Worm (Caenorhabditis elegans) whole organism, L4 larva: ENCODE measurements around the gene F46H5.11.

Source experiments
- F49E8.2 ChIP-seq: sonication (generic microtip); optimal IDR thresholded peaks from 2 replicates; lab custom pipeline; 2016; ENCODE audit warnings: missing compliant biosample characterization, mild to moderate bottlenecking, missing genetic modification characterization, borderline replicate concordance
- R02D3.7 ChIP-seq: fragments of 150-350 bp; sonication (generic microtip); optimal IDR thresholded peaks from 3 replicates; lab custom pipeline; 2014; ENCODE audit warnings: missing biosample characterization, missing genetic modification characterization
- T20F7.1 ChIP-seq: fragments of 200-800 bp; sonication (Bioruptor generic); optimal IDR thresholded peaks from 2 replicates; lab custom pipeline; 2018; ENCODE audit warnings: mild to moderate bottlenecking, missing genetic modification characterization, missing compliant biosample characterization
- Y105C5A.15 ChIP-seq: fragments of 200-800 bp; sonication (Bioruptor generic); IDR thresholded peaks from 2 replicates; pipeline ENCODE4 v1.3.6; 2022; ENCODE audit warnings: missing genetic modification characterization, missing compliant biosample characterization
- Y75B8A.6 ChIP-seq: fragments of 200-800 bp; sonication (Bioruptor generic); IDR thresholded peaks from 2 replicates; pipeline ENCODE4 v1.3.6; 2022; ENCODE audit warnings: missing genetic modification reagents, missing genetic modification characterization, missing compliant biosample characterization
- aha-1 ChIP-seq: fragments of 150-350 bp; peaks from one replicate; lab custom pipeline; 2014; ENCODE audit warnings: missing biosample characterization, missing genetic modification characterization
- ceh-44 ChIP-seq: fragments of 200-800 bp; sonication (Bioruptor generic); IDR thresholded peaks from 2 replicates; pipeline ENCODE4 v1.3.6; 2022; ENCODE audit warnings: missing genetic modification reagents, missing genetic modification characterization, missing compliant biosample characterization
- ceh-62 ChIP-seq: sonication (generic microtip); optimal IDR thresholded peaks from 2 replicates; lab custom pipeline; 2017; ENCODE audit warnings: missing biosample characterization, missing genetic modification characterization
- ceh-82 ChIP-seq: sonication (generic microtip); optimal IDR thresholded peaks from 2 replicates; lab custom pipeline; 2017; ENCODE audit warnings: missing biosample characterization, missing genetic modification characterization
- ces-1 ChIP-seq: fragments of 150-350 bp; sonication (generic microtip); optimal IDR thresholded peaks from 4 replicates; lab custom pipeline; 2014; ENCODE audit warnings: missing biosample characterization, missing genetic modification reagents, missing genetic modification characterization
- cey-2 ChIP-seq: sonication (generic microtip); optimal IDR thresholded peaks from 3 replicates; lab custom pipeline; 2017; ENCODE audit warnings: missing genetic modification characterization, mild to moderate bottlenecking, missing compliant biosample characterization, antibody characterized with exemption, borderline replicate concordance; ENCODE audit not compliant: insufficient read depth
- ctbp-1 ChIP-seq: fragments of 200-800 bp; sonication (Bioruptor generic); IDR thresholded peaks from 2 replicates; pipeline ENCODE4 v1.3.6; 2022; ENCODE audit warnings: missing genetic modification reagents, missing genetic modification characterization, missing compliant biosample characterization
- daf-16 ChIP-seq, 3 experiments: sonication (generic microtip); optimal IDR thresholded peaks; 2 replicates each; lab custom pipeline; 2016 to 2017; ENCODE audit warnings: missing genetic modification characterization in 3 of 3, missing genetic modification reagents in 3 of 3, mild to moderate bottlenecking in 2 of 3, missing compliant biosample characterization in 2 of 3, missing biosample characterization in 1 of 3, moderate library complexity in 1 of 3
- daf-19 ChIP-seq: fragments of 200-800 bp; sonication (Bioruptor generic); conservative IDR thresholded peaks from 2 replicates; pipeline ENCODE4 v1.3.6; 2022; ENCODE audit warnings: missing genetic modification characterization, missing compliant biosample characterization
- daf-8 ChIP-seq: fragments of 200-800 bp; sonication (Bioruptor generic); IDR thresholded peaks from 2 replicates; pipeline ENCODE4 v1.3.6; 2022; ENCODE audit warnings: missing genetic modification characterization, missing compliant biosample characterization
- dmd-9 ChIP-seq: fragments of 200-800 bp; sonication (Bioruptor generic); IDR thresholded peaks from 2 replicates; pipeline ENCODE4 v1.3.6; 2022; ENCODE audit warnings: missing genetic modification reagents, missing genetic modification characterization, missing compliant biosample characterization
- duxl-1 ChIP-seq: sonication (generic microtip); optimal IDR thresholded peaks from 2 replicates; lab custom pipeline; 2016; ENCODE audit warnings: mild to moderate bottlenecking, missing genetic modification characterization, moderate library complexity, missing compliant biosample characterization; ENCODE audit not compliant: poor library complexity
- egl-43 ChIP-seq: fragments of 200-800 bp; sonication (Bioruptor generic); IDR thresholded peaks from 2 replicates; pipeline ENCODE4 v1.3.6; 2022; ENCODE audit warnings: missing genetic modification reagents, missing genetic modification characterization, missing compliant biosample characterization
- fkh-10 ChIP-seq: fragments of 150-350 bp; optimal IDR thresholded peaks from 2 replicates; lab custom pipeline; 2014; ENCODE audit warnings: missing biosample characterization, missing genetic modification reagents, missing genetic modification characterization
- fos-1 ChIP-seq: fragments of 150-350 bp; optimal IDR thresholded peaks from 2 replicates; lab custom pipeline; 2014; ENCODE audit warnings: missing biosample characterization, missing genetic modification characterization
- gei-8 ChIP-seq: fragments of 200-800 bp; sonication (Bioruptor generic); optimal IDR thresholded peaks from 2 replicates; lab custom pipeline; 2018; ENCODE audit warnings: mild to moderate bottlenecking, missing genetic modification characterization, missing compliant biosample characterization
- hif-1 ChIP-seq, 2 experiments: sonication (generic microtip); optimal IDR thresholded peaks; 2 replicates each; lab custom pipeline; 2016 to 2017; ENCODE audit warnings: missing compliant biosample characterization in 2 of 2, missing genetic modification characterization in 2 of 2, missing genetic modification reagents in 2 of 2, missing genotype in 2 of 2, mild to moderate bottlenecking in 1 of 2
- hlh-11 ChIP-seq: fragments of 200-800 bp; sonication (Bioruptor generic); optimal IDR thresholded peaks from 2 replicates; lab custom pipeline; 2018; ENCODE audit warnings: mild to moderate bottlenecking, missing genetic modification characterization, missing compliant biosample characterization
- hlh-30 ChIP-seq: sonication (generic microtip); optimal IDR thresholded peaks from 2 replicates; lab custom pipeline; 2017; ENCODE audit warnings: antibody characterized with exemption, mild to moderate bottlenecking, missing genetic modification characterization, missing compliant biosample characterization; ENCODE audit not compliant: insufficient read depth
- lin-39 ChIP-seq: fragments of 150-350 bp; optimal IDR thresholded peaks from 2 replicates; lab custom pipeline; 2014; ENCODE audit warnings: missing biosample characterization, missing genetic modification reagents, missing genetic modification characterization
- lsy-2 ChIP-seq, 2 experiments: fragments of 150-350 bp in 1 of 2; sonication (generic microtip) in 1 of 2; optimal IDR thresholded peaks; 2 replicates each; lab custom pipeline; 2014 to 2017; ENCODE audit warnings: missing biosample characterization in 2 of 2, missing genetic modification characterization in 2 of 2
- madf-5 ChIP-seq, 2 experiments: fragments of 200-800 bp; sonication (Bioruptor generic); IDR thresholded peaks; 2 replicates each; pipeline ENCODE4 v1.3.6; 2022; ENCODE audit warnings: missing compliant biosample characterization in 2 of 2, missing genetic modification characterization in 2 of 2
- mes-2 ChIP-seq: sonication (generic microtip); optimal IDR thresholded peaks from 2 replicates; lab custom pipeline; 2016; ENCODE audit warnings: missing genotype, mild to moderate bottlenecking, missing genetic modification characterization, missing compliant biosample characterization; ENCODE audit not compliant: poor library complexity, severe bottlenecking
- mxl-2 ChIP-seq: fragments of 200-800 bp; sonication (Bioruptor generic); conservative IDR thresholded peaks from 2 replicates; pipeline ENCODE4 v1.3.6; 2022; ENCODE audit warnings: missing genetic modification reagents, missing genetic modification characterization, missing compliant biosample characterization
- mxl-3 ChIP-seq: fragments of 200-800 bp; sonication (Bioruptor generic); optimal IDR thresholded peaks from 2 replicates; lab custom pipeline; 2018; ENCODE audit warnings: mild to moderate bottlenecking, missing genetic modification characterization, missing compliant biosample characterization
- nhr-10 ChIP-seq: fragments of 150-350 bp; optimal IDR thresholded peaks from 2 replicates; lab custom pipeline; 2014; ENCODE audit warnings: missing biosample characterization, missing genetic modification characterization
- nhr-102 ChIP-seq: sonication (generic microtip); optimal IDR thresholded peaks from 2 replicates; lab custom pipeline; 2016; ENCODE audit warnings: mild to moderate bottlenecking, missing genetic modification characterization, moderate library complexity, missing compliant biosample characterization
- nhr-111 ChIP-seq: fragments of 200-800 bp; sonication (Bioruptor generic); optimal IDR thresholded peaks from 2 replicates; lab custom pipeline; 2018; ENCODE audit warnings: mild to moderate bottlenecking, missing genetic modification characterization, missing compliant biosample characterization
- nhr-237 ChIP-seq: sonication (generic microtip); optimal IDR thresholded peaks from 2 replicates; lab custom pipeline; 2017; ENCODE audit warnings: missing biosample characterization, missing genetic modification characterization
- nhr-28 ChIP-seq: fragments of 150-350 bp; optimal IDR thresholded peaks from 2 replicates; lab custom pipeline; 2014; ENCODE audit warnings: missing biosample characterization, missing genetic modification characterization
- nhr-48 ChIP-seq: sonication (generic microtip); optimal IDR thresholded peaks from 2 replicates; lab custom pipeline; 2016; ENCODE audit warnings: mild to moderate bottlenecking, missing genetic modification characterization, missing compliant biosample characterization
- nhr-6 ChIP-seq: fragments of 150-350 bp; optimal IDR thresholded peaks from 2 replicates; lab custom pipeline; 2014; ENCODE audit warnings: missing biosample characterization, missing genetic modification characterization
- nhr-77 ChIP-seq: fragments of 150-350 bp; optimal IDR thresholded peaks from 2 replicates; lab custom pipeline; 2014; ENCODE audit warnings: missing biosample characterization, missing genetic modification characterization
- pha-4 ChIP-seq, 2 experiments: fragments of 150-350 bp in 1 of 2; fragments of 200-800 bp in 1 of 2; sonication (Bioruptor generic) in 1 of 2; IDR thresholded peaks in 1 of 2; optimal IDR thresholded peaks in 1 of 2; 2 replicates each; pipeline versions ENCODE4 v1.3.6 to Lab custom; 2014 to 2022; ENCODE audit warnings: missing genetic modification characterization in 2 of 2, missing genetic modification reagents in 2 of 2, missing biosample characterization in 1 of 2, missing compliant biosample characterization in 1 of 2
- rbr-2 ChIP-seq: sonication (generic microtip); optimal IDR thresholded peaks from 2 replicates; lab custom pipeline; 2016; ENCODE audit warnings: missing genotype, missing genetic modification characterization, missing compliant biosample characterization
- saeg-2 ChIP-seq: fragments of 200-800 bp; sonication (Bioruptor generic); IDR thresholded peaks from 2 replicates; pipeline ENCODE4 v1.3.6; 2022; ENCODE audit warnings: missing genetic modification reagents, missing genetic modification characterization, missing compliant biosample characterization
- sdz-12 ChIP-seq: fragments of 200-800 bp; sonication (Bioruptor generic); optimal IDR thresholded peaks from 2 replicates; lab custom pipeline; 2018; ENCODE audit warnings: mild to moderate bottlenecking, missing genetic modification characterization, missing compliant biosample characterization
- snpc-1.2 ChIP-seq: fragments of 200-800 bp; sonication (Bioruptor generic); IDR thresholded peaks from 2 replicates; pipeline ENCODE4 v1.3.6; 2022; ENCODE audit warnings: missing genetic modification reagents, missing genetic modification characterization, missing compliant biosample characterization
- spr-3 ChIP-seq: fragments of 200-800 bp; sonication (Bioruptor generic); optimal IDR thresholded peaks from 2 replicates; lab custom pipeline; 2018; ENCODE audit warnings: mild to moderate bottlenecking, missing genetic modification characterization, missing compliant biosample characterization
- tag-97 ChIP-seq: fragments of 200-800 bp; sonication (Bioruptor generic); IDR thresholded peaks from 2 replicates; pipeline ENCODE4 v1.3.6; 2022; ENCODE audit warnings: missing genetic modification characterization, missing compliant biosample characterization
- tra-1 ChIP-seq: fragments of 200-800 bp; sonication (Bioruptor generic); IDR thresholded peaks from 2 replicates; pipeline ENCODE4 v1.3.6; 2022; ENCODE audit warnings: missing genetic modification reagents, missing genetic modification characterization, missing compliant biosample characterization
- vab-7 ChIP-seq: fragments of 200-800 bp; sonication (Bioruptor generic); IDR thresholded peaks from 2 replicates; pipeline ENCODE4 v1.3.6; 2022; ENCODE audit warnings: missing genetic modification reagents, missing genetic modification characterization, missing compliant biosample characterization
- zfp-3 ChIP-seq: fragments of 200-800 bp; sonication (Bioruptor generic); conservative IDR thresholded peaks from 2 replicates; pipeline ENCODE4 v1.3.6; 2022; ENCODE audit warnings: missing genetic modification reagents, missing genetic modification characterization, missing compliant biosample characterization
- zip-11 ChIP-seq: fragments of 200-800 bp; sonication (Bioruptor generic); IDR thresholded peaks from 2 replicates; pipeline ENCODE4 v1.3.6; 2022; ENCODE audit warnings: missing genetic modification characterization, missing compliant biosample characterization

The F46H5.11 gene

ce11 chrX:7244756-7245155 is 27.1 kb downstream of the F46H5.11 start:
- TF ChIP-seq nhr-237 (tag; lab: Kevin White, UChicago) (no peak), madf-5 (GFP tag; IDR thresholded peaks at IDR 0.05; lab: Robert Waterston, UW) (no peak), ctbp-1 (GFP tag; lab: Robert Waterston, UW) (no peak), hlh-30 (peak; percentile 76), ceh-62 (tag; lab: Kevin White, UChicago) (no peak), spr-3 (no peak), nhr-77 (tag; lab: Kevin White, UChicago) (peak; percentile 73), mxl-2 (0 out of 2 replicates have a peak, but pooled peaks have one; percentile 26), ceh-82 (tag; lab: Kevin White, UChicago) (no peak), lin-39 (tag; lab: Kevin White, UChicago) (no peak), aha-1 (tag; lab: Kevin White, UChicago) (peak; percentile 90), dmd-9 (GFP tag; lab: Robert Waterston, UW) (no peak), ces-1 (GFP tag; lab: Kevin White, UChicago) (no peak), lsy-2 (tag; optimal IDR thresholded peaks at IDR 0.05; lab: Kevin White, UChicago) (no peak), duxl-1 (tag; lab: Kevin White, UChicago) (no peak), mxl-3 (peak; percentile 35), nhr-111 (GFP tag; lab: Kevin White, UChicago) (no peak), saeg-2 (GFP tag; lab: Robert Waterston, UW) (0 out of 2 replicates have a peak, but pooled peaks have one; percentile 8), daf-8 (GFP tag; lab: Robert Waterston, UW) (no peak), nhr-6 (tag; lab: Kevin White, UChicago) (peak; percentile 36), T20F7.1 (peak; percentile 48), egl-43 (GFP tag; lab: Robert Waterston, UW) (no peak), sdz-12 (GFP tag; lab: Kevin White, UChicago) (no peak), R02D3.7 (tag; lab: Kevin White, UChicago) (no peak), cey-2 (tag; lab: Kevin White, UChicago) (no peak), ceh-44 (GFP tag; lab: Robert Waterston, UW) (no peak), nhr-102 (peak; percentile 74), gei-8 (no peak), hlh-11 (peak; percentile 94), zip-11 (GFP tag; lab: Robert Waterston, UW) (no peak), tag-97 (GFP tag; lab: Robert Waterston, UW) (no peak), pha-4 (GFP tag; IDR thresholded peaks at IDR 0.05; lab: Robert Waterston, UW) (no peak), pha-4 (tag; optimal IDR thresholded peaks at IDR 0.05; lab: Kevin White, UChicago) (peak; percentile 33), fos-1 (tag; lab: Kevin White, UChicago) (no peak), tra-1 (GFP tag; lab: Robert Waterston, UW) (peak; percentile 86), nhr-10 (peak; percentile 53), mes-2 (tag; lab: Kevin White, UChicago) (peak; percentile 44), zfp-3 (GFP tag; lab: Robert Waterston, UW) (no peak; the same call in 1 of the 2 replicates), Y75B8A.6 (no peak), F49E8.2 (tag; lab: Kevin White, UChicago) (no peak), nhr-48 (tag; lab: Kevin White, UChicago) (peak; percentile 75), snpc-1.2 (no peak), Y105C5A.15 (GFP tag; lab: Robert Waterston, UW) (no peak), vab-7 (GFP tag; lab: Robert Waterston, UW) (no peak), rbr-2 (tag; lab: Kevin White, UChicago) (no peak), hif-1 (tag; optimal IDR thresholded peaks at IDR 0.05; lab: Kevin White, UChicago) (peak in 1 of 2 experiments; percentile 25), daf-16 (GFP tag; optimal IDR thresholded peaks at IDR 0.05; lab: Kevin White, UChicago) (peak in 1 of 2 experiments; percentile 57), daf-16 (tag; optimal IDR thresholded peaks at IDR 0.05; lab: Kevin White, UChicago) (peak; percentile 95), nhr-28 (peak; percentile 86), fkh-10 (no peak), daf-19 (GFP tag; lab: Robert Waterston, UW) (no peak)
